Worm (Caenorhabditis elegans): Measurements from ENCODE around the gene hrg-9.

The hrg-9 gene

ce11 chrV:12967925-12968327 lies 4.8 kb upstream of the hrg-9 start, which contains the start of gene R186.8 (continued):
- peak; percentile 86 for TF ChIP-seq rbr-2 (tag; optimal IDR thresholded peaks at IDR 0.05)

- TF ChIP-seq vab-7 (GFP tag; IDR thresholded peaks at IDR 0.05) (no peak), nhr-25 (tag; optimal IDR thresholded peaks at IDR 0.05; ENCODE audit: borderline replicate concordance, insufficient read depth) (no peak), daf-12 (tag; optimal IDR thresholded peaks at IDR 0.05) (no peak), ceh-28 (tag; optimal IDR thresholded peaks at IDR 0.05) (no peak), nhr-77 (tag; optimal IDR thresholded peaks at IDR 0.05) (no peak), madf-5 (GFP tag; IDR thresholded peaks at IDR 0.05) (no peak), dpl-1 (GFP tag; optimal IDR thresholded peaks at IDR 0.05) (no peak), ces-1 (GFP tag; optimal IDR thresholded peaks at IDR 0.05) (no peak), lin-13 (GFP tag; optimal IDR thresholded peaks at IDR 0.05) (no peak), F44E2.7 (GFP tag; IDR thresholded peaks at IDR 0.05) (no peak), ctbp-1 (GFP tag; IDR thresholded peaks at IDR 0.05) (no peak), cey-2 (tag; optimal IDR thresholded peaks at IDR 0.05; ENCODE audit: borderline replicate concordance, insufficient read depth) (no peak), ztf-11 (tag; optimal IDR thresholded peaks at IDR 0.05) (no peak), zip-2 (tag; optimal IDR thresholded peaks at IDR 0.05) (no peak)
These were observed 4.0 kb upstream of the hrg-9 start, which contains the start of gene R186.3 for ce11 chrV:12967110-12967509. Gene R186.3, minus strand, starts transcription at chrV:12967210.

ce11 chrV:12964076-12964475 lies 933 bp upstream of the hrg-9 start, which contains the start of gene srd-35:
Gene srd-35, plus strand, starts transcription at chrV:12964376.
- no peak for TF ChIP-seq madf-5 (GFP tag; IDR thresholded peaks at IDR 0.05)
- no peak for TF ChIP-seq ceh-32 (tag; optimal IDR thresholded peaks at IDR 0.05; ENCODE audit: poor library complexity)
- TF ChIP-seq lim-7 (GFP tag; IDR thresholded peaks at IDR 0.05) = no peak
- no peak for TF ChIP-seq ztf-7 (tag; optimal IDR thresholded peaks at IDR 0.05)
- no peak for TF ChIP-seq T20F7.1 (GFP tag; optimal IDR thresholded peaks at IDR 0.05)
- no peak for TF ChIP-seq D1046.2 (GFP tag; IDR thresholded peaks at IDR 0.05)
- TF ChIP-seq lin-1 (GFP tag; IDR thresholded peaks at IDR 0.05) = no peak
- no peak for TF ChIP-seq spr-1 (tag; optimal IDR thresholded peaks at IDR 0.05)
- TF ChIP-seq pha-4 (GFP tag; IDR thresholded peaks at IDR 0.05) = no peak
- no peak for TF ChIP-seq pha-4 (tag; optimal IDR thresholded peaks at IDR 0.05)
- no peak for TF ChIP-seq mxl-2 (GFP tag; conservative IDR thresholded peaks at IDR 0.05)
- no peak for TF ChIP-seq cey-2 (tag; optimal IDR thresholded peaks at IDR 0.05; ENCODE audit: borderline replicate concordance, insufficient read depth)

ce11 chrV:12961085-12961560 lies 2.0 kb downstream of the hrg-9 start, which contains the start of gene mpst-7:
Gene mpst-7, minus strand, starts transcription at chrV:12961135.
- TF ChIP-seq unc-62 (GFP tag; optimal IDR thresholded peaks at IDR 0.05 in 1 of 2) (peak in 1 of 2 experiments; percentile 25), unc-62 (tag; optimal IDR thresholded peaks at IDR 0.05) (no peak), nhr-28 (tag; optimal IDR thresholded peaks at IDR 0.05) (peak; percentile 12), mep-1 (tag; optimal IDR thresholded peaks at IDR 0.05) (no peak), dpl-1 (GFP tag; optimal IDR thresholded peaks at IDR 0.05) (no peak), dmd-8 (GFP tag; IDR thresholded peaks at IDR 0.05) (no peak), daf-8 (GFP tag; IDR thresholded peaks at IDR 0.05) (no peak)

ce11 chrV:12954261-12954660 lies 8.9 kb downstream of the hrg-9 start:
- no peak for TF ChIP-seq nhr-48 (tag; optimal IDR thresholded peaks at IDR 0.05)
- TF ChIP-seq mxl-3 (GFP tag; optimal IDR thresholded peaks at IDR 0.05) = no peak
- TF ChIP-seq aha-1 (tag) = peak; percentile 76
- TF ChIP-seq zfp-3 (GFP tag; conservative IDR thresholded peaks at IDR 0.05) = no peak
- no peak for TF ChIP-seq nhr-41 (GFP tag; IDR thresholded peaks at IDR 0.05)
- TF ChIP-seq unc-62 (GFP tag; optimal IDR thresholded peaks at IDR 0.05 in 1 of 2) = peak in 1 of 2 experiments; percentile 77
- no peak for TF ChIP-seq unc-62 (tag; optimal IDR thresholded peaks at IDR 0.05)
